Worm (Caenorhabditis elegans) whole organism, mixed stage, embryonic: ENCODE measurements around the gene clec-234.

Experiments used
- blmp-1 ChIP-seq: fragments of 150-350 bp; optimal IDR thresholded peaks from 2 replicates; lab custom pipeline; 2014; ENCODE audit warnings: missing biosample characterization, missing genetic modification characterization
- ces-1 ChIP-seq: fragments of 150-350 bp; optimal IDR thresholded peaks from 2 replicates; lab custom pipeline; 2014; ENCODE audit warnings: missing biosample characterization, missing genetic modification reagents, missing genetic modification characterization
- elt-1 ChIP-seq: sonication (generic microtip); optimal IDR thresholded peaks from 2 replicates; lab custom pipeline; 2017; ENCODE audit warnings: missing genetic modification characterization, mild to moderate bottlenecking, missing compliant biosample characterization, antibody characterized with exemption, moderate library complexity, borderline replicate concordance; ENCODE audit not compliant: insufficient read depth
- ham-2 ChIP-seq: fragments of 200-800 bp; sonication (Bioruptor generic); optimal IDR thresholded peaks from 2 replicates; lab custom pipeline; 2018; ENCODE audit warnings: mild to moderate bottlenecking, missing genetic modification characterization, missing compliant biosample characterization
- lin-13 ChIP-seq: fragments of 150-350 bp; optimal IDR thresholded peaks from 2 replicates; lab custom pipeline; 2014; ENCODE audit warnings: missing biosample characterization, missing genetic modification characterization
- mep-1 ChIP-seq: fragments of 150-350 bp; optimal IDR thresholded peaks from 2 replicates; lab custom pipeline; 2017; ENCODE audit warnings: missing biosample characterization, missing genetic modification reagents, missing genetic modification characterization, inconsistent platforms
- nhr-2 ChIP-seq: fragments of 150-350 bp; optimal IDR thresholded peaks from 2 replicates; lab custom pipeline; 2014; ENCODE audit warnings: missing biosample characterization, missing genetic modification characterization
- nhr-237 ChIP-seq: fragments of 150-350 bp; optimal IDR thresholded peaks from 2 replicates; lab custom pipeline; 2014; ENCODE audit warnings: missing biosample characterization, missing genetic modification characterization
- nhr-28 ChIP-seq: fragments of 150-350 bp; optimal IDR thresholded peaks from 2 replicates; lab custom pipeline; 2014; ENCODE audit warnings: missing biosample characterization, missing genetic modification characterization
- pha-4 ChIP-seq: fragments of 150-350 bp; optimal IDR thresholded peaks from 2 replicates; lab custom pipeline; 2018; ENCODE audit warnings: missing biosample characterization, missing genetic modification reagents, missing genetic modification characterization
- snpc-4 ChIP-seq: fragments of 150-350 bp; optimal IDR thresholded peaks from 2 replicates; lab custom pipeline; 2014; ENCODE audit warnings: missing biosample characterization, missing genetic modification characterization
- unc-120 ChIP-seq: sonication (generic microtip); optimal IDR thresholded peaks from 2 replicates; lab custom pipeline; 2017; ENCODE audit warnings: missing genetic modification characterization, missing compliant biosample characterization; ENCODE audit not compliant: poor library complexity, severe bottlenecking
- unc-62 ChIP-seq: fragments of 150-350 bp; optimal IDR thresholded peaks from 2 replicates; lab custom pipeline; 2014; ENCODE audit warnings: missing biosample characterization, missing genetic modification reagents, missing genetic modification characterization
- ztf-11 ChIP-seq: fragments of 150-350 bp; optimal IDR thresholded peaks from 2 replicates; lab custom pipeline; 2014; ENCODE audit warnings: missing biosample characterization, missing genetic modification characterization

- no peak for TF ChIP-seq snpc-4
- no peak for TF ChIP-seq blmp-1 (tag; lab: Kevin White, UChicago)
- TF ChIP-seq ztf-11 (tag; lab: Kevin White, UChicago): no peak
- no peak for TF ChIP-seq nhr-28
- TF ChIP-seq unc-120 (tag; lab: Kevin White, UChicago): no peak
- TF ChIP-seq nhr-237 (tag; lab: Kevin White, UChicago): no peak
- TF ChIP-seq mep-1 (tag; lab: Kevin White, UChicago): no peak
- no peak for TF ChIP-seq ces-1 (GFP tag; lab: Kevin White, UChicago)
- TF ChIP-seq elt-1 (tag; lab: Kevin White, UChicago): no peak
- TF ChIP-seq pha-4 (tag; lab: Kevin White, UChicago): no peak
- TF ChIP-seq nhr-2 (tag; lab: Kevin White, UChicago): no peak
- TF ChIP-seq unc-62: no peak
- no peak for TF ChIP-seq ham-2 (GFP tag; lab: Kevin White, UChicago)
- TF ChIP-seq lin-13: no peak
Measured at ce11 chrV:16395131-16395530, 38.2 kb downstream of the clec-234 start, which contains the start of gene F13A7.11.
